Worm (Caenorhabditis elegans): ENCODE measurements around the gene aly-2.
A peak's percentile ranks its signal among the peaks of the same experiment; 100 is the strongest.

aly-2 gene

ce11 chrIV:9114078-9114477 lies 33.2 kb upstream of the aly-2 start:
- TF ChIP-seq sma-3 (GFP tag; optimal IDR thresholded peaks at IDR 0.05) (no peak), ceh-82 (tag; optimal IDR thresholded peaks at IDR 0.05) (no peak), gmeb-1 (tag; optimal IDR thresholded peaks at IDR 0.05) (no peak), nhr-23 (tag; optimal IDR thresholded peaks at IDR 0.05) (no peak), lin-13 (GFP tag; optimal IDR thresholded peaks at IDR 0.05) (no peak), crh-2 (tag; optimal IDR thresholded peaks at IDR 0.05) (no peak), mdl-1 (tag; optimal IDR thresholded peaks at IDR 0.05) (no peak)

DNA sequence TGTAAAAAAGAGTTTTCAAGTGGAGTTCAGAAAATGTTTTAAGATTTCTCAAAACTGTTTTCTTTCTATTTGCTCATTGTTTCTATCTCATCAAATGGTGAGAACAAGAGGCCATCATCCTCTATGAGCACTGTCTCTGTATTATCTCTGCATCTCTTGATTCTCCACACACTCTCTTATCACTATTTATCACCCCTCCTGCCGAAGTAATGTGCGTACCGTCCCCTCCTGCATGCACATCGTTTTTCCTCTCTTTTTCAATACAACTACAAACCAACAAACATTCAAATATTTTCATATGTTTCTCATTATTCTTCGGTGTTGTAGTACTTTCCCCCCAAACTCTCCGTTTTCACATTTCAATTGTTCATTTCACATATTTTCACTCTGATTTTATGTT lies 30.8 kb upstream of the aly-2 start:
- TF ChIP-seq fos-1 (tag; optimal IDR thresholded peaks at IDR 0.05) (peak; percentile 89), nhr-23 (tag; optimal IDR thresholded peaks at IDR 0.05) (no peak), crh-2 (tag; optimal IDR thresholded peaks at IDR 0.05) (no peak), sma-9 (GFP tag; optimal IDR thresholded peaks at IDR 0.05) (no peak), sma-9 (tag; optimal IDR thresholded peaks at IDR 0.05) (no peak), lin-11 (tag; optimal IDR thresholded peaks at IDR 0.05) (no peak), peb-1 (tag; optimal IDR thresholded peaks at IDR 0.05) (no peak)

DNA sequence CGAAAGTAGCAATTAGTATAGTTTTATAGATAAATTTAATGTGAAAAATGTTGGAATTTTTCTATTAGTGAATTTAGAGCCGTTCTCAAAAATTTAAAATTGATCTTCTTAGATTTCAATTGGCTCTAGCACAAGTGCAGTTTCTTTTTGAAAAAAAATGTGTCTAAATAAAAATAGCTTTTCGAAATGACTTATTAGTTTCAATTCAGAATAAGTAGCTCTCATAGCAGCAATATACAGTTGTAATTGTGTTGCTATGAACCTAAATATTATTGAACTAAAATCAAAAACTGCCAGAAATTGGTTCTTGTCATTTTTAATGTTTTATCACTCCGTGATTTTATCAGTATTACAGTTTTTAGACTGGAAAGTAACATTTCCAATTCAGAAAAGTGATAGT lies 29.6 kb upstream of the aly-2 start:
- TF ChIP-seq nhr-237 (tag; optimal IDR thresholded peaks at IDR 0.05) (no peak), nhr-11 (tag; optimal IDR thresholded peaks at IDR 0.05) (no peak)

- peak; percentile 12 for TF ChIP-seq crh-2 (tag; optimal IDR thresholded peaks at IDR 0.05)
- peak; percentile 16 for TF ChIP-seq fos-1 (tag; optimal IDR thresholded peaks at IDR 0.05)
- peak; percentile 53 for TF ChIP-seq F13H6.1 (tag; optimal IDR thresholded peaks at IDR 0.05)
- TF ChIP-seq mdl-1 (tag; optimal IDR thresholded peaks at IDR 0.05) = no peak
- TF ChIP-seq nhr-10 (tag; optimal IDR thresholded peaks at IDR 0.05) = no peak
These were observed 28.9 kb upstream of the aly-2 start for ce11 chrIV:9118348-9118747.

DNA sequence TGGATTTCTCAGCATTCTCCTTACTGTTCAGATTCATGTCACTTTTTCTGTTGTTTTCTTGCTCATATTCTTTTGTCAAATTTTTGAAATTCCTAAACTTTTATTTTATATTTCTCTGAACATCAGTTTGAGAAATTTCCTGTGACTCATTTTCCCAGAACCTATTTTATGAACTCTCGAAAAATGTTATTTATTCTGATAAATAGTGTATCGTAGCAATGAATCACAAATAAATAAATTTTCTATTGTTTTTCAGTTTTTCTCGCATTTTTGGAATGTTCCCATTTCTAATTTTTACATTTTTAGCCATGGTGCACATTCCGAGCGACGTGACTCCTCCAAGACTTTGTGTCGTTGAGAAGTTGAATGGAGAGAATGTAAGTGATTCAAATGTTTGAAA lies 28.5 kb upstream of the aly-2 start, which contains the start of gene nrfl-1:
Gene nrfl-1, plus strand, starts transcription at position 301 of the 400 bp plus-strand sequence.
- TF ChIP-seq ztf-1 (GFP tag; conservative IDR thresholded peaks at IDR 0.05) (no peak), nhr-77 (tag; optimal IDR thresholded peaks at IDR 0.05) (no peak), nhr-11 (tag; optimal IDR thresholded peaks at IDR 0.05) (no peak), lsy-2 (tag; optimal IDR thresholded peaks at IDR 0.05) (no peak), C34F6.9 (tag; optimal IDR thresholded peaks at IDR 0.05) (no peak), sma-3 (GFP tag; optimal IDR thresholded peaks at IDR 0.05) (no peak), fos-1 (tag; optimal IDR thresholded peaks at IDR 0.05) (no peak), nhr-6 (tag; optimal IDR thresholded peaks at IDR 0.05) (no peak), R02D3.7 (tag; optimal IDR thresholded peaks at IDR 0.05) (no peak), nhr-25 (tag; optimal IDR thresholded peaks at IDR 0.05) (no peak), dmd-4 (tag; optimal IDR thresholded peaks at IDR 0.05) (no peak), egl-27 (tag; optimal IDR thresholded peaks at IDR 0.05) (no peak), snpc-4 (tag; optimal IDR thresholded peaks at IDR 0.05) (no peak), mab-5 (tag; optimal IDR thresholded peaks at IDR 0.05) (no peak), F13H6.1 (tag; optimal IDR thresholded peaks at IDR 0.05) (no peak), unc-62 (GFP tag; optimal IDR thresholded peaks at IDR 0.05) (no peak), ZK546.5 (tag; optimal IDR thresholded peaks at IDR 0.05) (no peak), ztf-4 (tag; optimal IDR thresholded peaks at IDR 0.05) (no peak), blmp-1 (tag; optimal IDR thresholded peaks at IDR 0.05; ENCODE audit: insufficient read depth) (no peak)

DNA sequence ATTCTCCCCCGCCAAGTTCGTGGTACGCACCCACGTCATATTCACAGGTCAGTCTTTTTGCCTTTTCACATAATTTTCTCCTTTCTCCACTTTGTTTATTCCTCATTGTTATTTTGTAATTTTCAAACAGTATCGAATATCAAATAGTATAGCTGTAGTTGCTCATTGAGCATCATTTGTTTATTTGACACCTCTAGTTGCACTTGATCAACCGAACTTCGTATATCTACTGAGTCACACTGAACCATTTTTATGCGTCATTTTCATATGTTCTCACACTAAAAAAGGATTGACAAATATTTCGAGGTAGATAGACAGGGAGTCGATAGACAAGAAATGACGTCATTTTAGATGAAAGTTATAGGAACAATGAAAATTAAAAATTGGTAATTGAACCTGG lies 27.0 kb upstream of the aly-2 start:
- no peak for TF ChIP-seq lsy-2 (tag; optimal IDR thresholded peaks at IDR 0.05)
- no peak for TF ChIP-seq zag-1 (tag; optimal IDR thresholded peaks at IDR 0.05)
- no peak for TF ChIP-seq ceh-82 (tag; optimal IDR thresholded peaks at IDR 0.05)

DNA sequence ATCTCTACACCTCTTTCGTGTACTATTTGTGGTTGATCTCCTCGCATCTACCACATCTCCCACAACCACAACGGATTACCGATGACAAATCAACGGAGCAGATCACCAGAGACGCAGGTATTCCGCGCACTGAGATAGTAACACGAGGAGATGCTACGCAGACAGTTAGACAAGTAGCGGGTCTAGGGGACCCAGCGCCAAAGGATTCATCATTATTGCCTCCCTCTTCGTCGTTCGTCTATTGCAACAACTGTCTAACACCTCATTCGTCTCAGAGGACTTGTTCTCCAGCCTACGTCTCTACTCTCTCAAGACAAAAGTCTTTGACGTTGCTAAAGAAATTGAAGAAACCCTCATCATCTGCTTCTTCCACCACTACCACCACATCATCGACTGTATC lies 25.7 kb upstream of the aly-2 start:
- TF ChIP-seq lsy-2 (tag; optimal IDR thresholded peaks at IDR 0.05) (peak in 1 of 2 experiments; percentile 50), nhr-25 (tag; optimal IDR thresholded peaks at IDR 0.05) (peak; percentile 49), ztf-4 (tag; optimal IDR thresholded peaks at IDR 0.05) (no peak), C34F6.9 (tag; optimal IDR thresholded peaks at IDR 0.05) (peak; percentile 64), skn-1 (tag; optimal IDR thresholded peaks at IDR 0.05) (no peak), blmp-1 (tag; optimal IDR thresholded peaks at IDR 0.05; ENCODE audit: insufficient read depth) (peak; percentile 48), mdl-1 (tag; optimal IDR thresholded peaks at IDR 0.05) (peak; percentile 66 to 79), fos-1 (tag; optimal IDR thresholded peaks at IDR 0.05) (peak; percentile 69), F13H6.1 (tag; optimal IDR thresholded peaks at IDR 0.05) (peak; percentile 58), nhr-21 (tag; optimal IDR thresholded peaks at IDR 0.05) (peak; percentile 67), gmeb-1 (tag; optimal IDR thresholded peaks at IDR 0.05) (no peak), elt-3 (tag; optimal IDR thresholded peaks at IDR 0.05) (no peak), unc-39 (tag; optimal IDR thresholded peaks at IDR 0.05) (no peak), sma-3 (GFP tag; optimal IDR thresholded peaks at IDR 0.05) (peak; percentile 71), nhr-129 (tag; optimal IDR thresholded peaks at IDR 0.05) (peak; percentile 77), R02D3.7 (tag; optimal IDR thresholded peaks at IDR 0.05) (no peak), sma-9 (GFP tag; optimal IDR thresholded peaks at IDR 0.05) (peak; percentile 56), sma-9 (tag; optimal IDR thresholded peaks at IDR 0.05) (no peak), mab-5 (tag; optimal IDR thresholded peaks at IDR 0.05) (no peak)
